Worm (Caenorhabditis elegans): ENCODE data around the gene Y102A11A.9.

Gene Y102A11A.9

DNA sequence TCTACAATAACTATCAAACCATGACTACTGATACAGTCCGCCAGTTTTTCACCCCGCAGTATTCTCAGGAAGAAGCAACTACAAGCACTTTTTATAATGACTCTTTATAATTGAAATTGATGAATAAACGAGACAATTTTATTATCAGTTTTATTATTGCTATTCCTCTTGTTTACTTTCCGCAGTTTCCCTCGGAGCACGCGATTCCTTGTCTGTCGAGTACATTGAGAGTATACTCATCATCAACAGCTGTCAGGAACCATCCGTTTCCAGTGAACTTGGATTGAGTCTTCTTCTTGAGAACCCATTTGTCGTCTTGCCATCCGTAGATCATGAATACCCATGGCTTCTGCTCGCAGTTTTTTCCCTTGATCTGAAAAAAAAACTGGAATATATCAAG lies 17.9 kb downstream of the Y102A11A.9 start:
- TF ChIP-seq elt-3 (tag; optimal IDR thresholded peaks at IDR 0.05) (no peak), pha-4 (tag; optimal IDR thresholded peaks at IDR 0.05) (no peak), lin-32 (GFP tag; optimal IDR thresholded peaks at IDR 0.05) (no peak), unc-62 (GFP tag; optimal IDR thresholded peaks at IDR 0.05) (no peak), nhr-12 (tag; optimal IDR thresholded peaks at IDR 0.05) (no peak), lin-13 (tag; optimal IDR thresholded peaks at IDR 0.05) (no peak), unc-39 (tag; optimal IDR thresholded peaks at IDR 0.05) (no peak), nhr-76 (tag; optimal IDR thresholded peaks at IDR 0.05) (no peak), snpc-4 (tag; optimal IDR thresholded peaks at IDR 0.05) (no peak), hlh-1 (tag; optimal IDR thresholded peaks at IDR 0.05) (no peak), ceh-83 (GFP tag; optimal IDR thresholded peaks at IDR 0.05) (no peak)

ce11 chrX:2031414-2031813 lies 18.5 kb downstream of the Y102A11A.9 start, which contains the start of gene Y102A11A.5:
Gene Y102A11A.5 (minus strand): TSS chrX:2031588.
- TF ChIP-seq nhr-2 (tag; optimal IDR thresholded peaks at IDR 0.05) (no peak), zip-8 (tag; optimal IDR thresholded peaks at IDR 0.05) (no peak), elt-3 (tag; optimal IDR thresholded peaks at IDR 0.05) (peak; percentile 73)

- TF ChIP-seq M03D4.4 (tag; optimal IDR thresholded peaks at IDR 0.05) (no peak), pha-4 (tag; optimal IDR thresholded peaks at IDR 0.05) (peak; percentile 2)
Measured at ce11 chrX:2035172-2035571, 22.2 kb downstream of the Y102A11A.9 start, which contains the start of gene ergi-1. Gene ergi-1 (minus strand): TSS chrX:2035272.

DNA sequence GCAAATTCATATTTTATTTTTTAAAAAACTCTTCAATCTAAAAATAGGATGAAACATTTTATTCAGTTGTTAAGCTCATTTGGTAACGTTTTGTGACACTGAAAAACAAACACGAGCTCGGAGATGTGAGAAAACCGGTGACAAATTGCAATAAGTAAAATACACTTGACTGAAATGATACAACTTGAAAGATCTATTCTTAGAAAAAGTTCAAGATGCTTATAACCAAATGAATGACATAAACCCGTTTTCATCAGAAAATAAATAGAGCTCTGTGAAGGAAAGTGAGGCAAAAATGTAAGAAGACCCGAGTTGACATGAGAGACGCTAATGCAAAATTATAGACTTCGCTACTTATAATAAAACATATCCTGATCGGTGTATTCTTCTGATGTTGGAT lies 26.4 kb downstream of the Y102A11A.9 start, which contains the start of gene smex-2:
Gene smex-2, minus strand, starts transcription at position 101 of the 400 bp plus-strand sequence.
- TF ChIP-seq ces-1 (GFP tag; optimal IDR thresholded peaks at IDR 0.05) (no peak), mep-1 (tag; optimal IDR thresholded peaks at IDR 0.05) (no peak), flh-1 (GFP tag; optimal IDR thresholded peaks at IDR 0.05) (no peak), nhr-28 (tag; optimal IDR thresholded peaks at IDR 0.05) (no peak), unc-120 (tag; optimal IDR thresholded peaks at IDR 0.05; ENCODE audit: poor library complexity, severe bottlenecking) (no peak), ceh-43 (GFP tag; optimal IDR thresholded peaks at IDR 0.05) (no peak), hlh-1 (tag; optimal IDR thresholded peaks at IDR 0.05) (no peak), nhr-2 (tag; optimal IDR thresholded peaks at IDR 0.05) (no peak), sptf-1 (tag; optimal IDR thresholded peaks at IDR 0.05) (no peak), ceh-39 (tag; optimal IDR thresholded peaks at IDR 0.05) (no peak), nhr-76 (tag; optimal IDR thresholded peaks at IDR 0.05) (no peak), lin-32 (GFP tag; optimal IDR thresholded peaks at IDR 0.05) (no peak), drap-1 (GFP tag; optimal IDR thresholded peaks at IDR 0.05) (no peak), ztf-11 (tag; optimal IDR thresholded peaks at IDR 0.05) (no peak)

ce11 chrX:2040877-2041276 lies 27.9 kb downstream of the Y102A11A.9 start:
- TF ChIP-seq elt-1 (tag; optimal IDR thresholded peaks at IDR 0.05; ENCODE audit: borderline replicate concordance, insufficient read depth) (peak; percentile 41), ham-2 (GFP tag; optimal IDR thresholded peaks at IDR 0.05) (no peak)

- TF ChIP-seq ceh-43 (GFP tag; optimal IDR thresholded peaks at IDR 0.05), result no peak
- TF ChIP-seq sem-2 (GFP tag; optimal IDR thresholded peaks at IDR 0.05), result no peak
- TF ChIP-seq M03D4.4 (tag; optimal IDR thresholded peaks at IDR 0.05), result peak; percentile 25
- TF ChIP-seq unc-120 (tag; optimal IDR thresholded peaks at IDR 0.05; ENCODE audit: poor library complexity, severe bottlenecking), result no peak
- TF ChIP-seq ces-1 (GFP tag; optimal IDR thresholded peaks at IDR 0.05), result peak; percentile 15
- peak; percentile 57 for TF ChIP-seq sptf-1 (tag; optimal IDR thresholded peaks at IDR 0.05)
- no peak for TF ChIP-seq lin-13 (tag; optimal IDR thresholded peaks at IDR 0.05)
- TF ChIP-seq unc-39 (tag; optimal IDR thresholded peaks at IDR 0.05), result no peak
- TF ChIP-seq elt-1 (tag; optimal IDR thresholded peaks at IDR 0.05; ENCODE audit: borderline replicate concordance, insufficient read depth), result no peak
Measured at ce11 chrX:2041448-2042138, 28.6 kb downstream of the Y102A11A.9 start.

- TF ChIP-seq nhr-2 (tag; optimal IDR thresholded peaks at IDR 0.05) (peak; percentile 71), ceh-39 (tag; optimal IDR thresholded peaks at IDR 0.05) (peak; percentile 10), unc-62 (GFP tag; optimal IDR thresholded peaks at IDR 0.05) (no peak), unc-39 (tag; optimal IDR thresholded peaks at IDR 0.05) (peak; percentile 91)
Measured at ce11 chrX:2042621-2043020, 29.7 kb downstream of the Y102A11A.9 start.

Measured in whole organism, mixed stage, embryonic.